Worm (Caenorhabditis elegans): ENCODE measurements around the gene ksr-1.

ksr-1 gene

DNA sequence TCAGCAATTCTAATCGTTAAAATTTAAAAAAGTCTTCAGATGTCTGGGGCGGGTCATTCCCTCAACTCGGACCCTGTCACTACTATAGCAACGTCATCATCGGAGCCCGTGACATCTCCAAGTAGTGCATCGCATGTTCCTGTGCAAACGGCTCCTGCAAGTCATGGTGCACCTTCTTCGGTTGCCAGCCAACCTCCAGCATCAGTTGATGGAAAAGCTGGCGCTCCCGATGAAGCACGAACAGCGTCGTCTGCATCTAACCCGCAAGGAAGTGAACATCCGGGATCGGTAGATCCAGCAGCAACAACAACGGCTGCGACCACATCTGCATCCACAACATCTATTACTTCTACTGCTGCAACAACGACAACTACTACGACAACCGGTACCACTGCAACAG, 19.6 kb downstream of the ksr-1 start, which contains the start of gene R09F10.3:
R09F10.3 (plus strand) TSS at position 40 of the 400 bp plus-strand sequence.
- TF ChIP-seq zip-8 (tag; optimal IDR thresholded peaks at IDR 0.05) (no peak), lsy-2 (tag; optimal IDR thresholded peaks at IDR 0.05) (no peak), nhr-12 (tag; optimal IDR thresholded peaks at IDR 0.05) (no peak), ztf-11 (tag; optimal IDR thresholded peaks at IDR 0.05) (no peak), tbx-8 (GFP tag; optimal IDR thresholded peaks at IDR 0.05) (no peak), pha-4 (tag; optimal IDR thresholded peaks at IDR 0.05) (no peak), ceh-39 (tag; optimal IDR thresholded peaks at IDR 0.05) (no peak)

ce11 chrX:8297333-8297732, 22.4 kb downstream of the ksr-1 start:
- no peak for TF ChIP-seq sem-2 (GFP tag; optimal IDR thresholded peaks at IDR 0.05)
- TF ChIP-seq M03D4.4 (tag; optimal IDR thresholded peaks at IDR 0.05): no peak
- TF ChIP-seq mls-2 (tag; optimal IDR thresholded peaks at IDR 0.05): no peak
- no peak for TF ChIP-seq sptf-1 (tag; optimal IDR thresholded peaks at IDR 0.05)
- TF ChIP-seq mab-5 (tag; optimal IDR thresholded peaks at IDR 0.05): no peak
- TF ChIP-seq ces-1 (GFP tag; optimal IDR thresholded peaks at IDR 0.05): no peak
- no peak for TF ChIP-seq tbx-8 (GFP tag; optimal IDR thresholded peaks at IDR 0.05)
- TF ChIP-seq flh-1 (GFP tag; optimal IDR thresholded peaks at IDR 0.05): no peak
- TF ChIP-seq lin-32 (GFP tag; optimal IDR thresholded peaks at IDR 0.05): no peak
- TF ChIP-seq nhr-12 (tag; optimal IDR thresholded peaks at IDR 0.05): no peak
- TF ChIP-seq cnd-1 (tag; optimal IDR thresholded peaks at IDR 0.05): no peak
- TF ChIP-seq unc-39 (tag; optimal IDR thresholded peaks at IDR 0.05): no peak
- no peak for TF ChIP-seq bed-3 (GFP tag; optimal IDR thresholded peaks at IDR 0.05)
- no peak for TF ChIP-seq blmp-1 (tag; optimal IDR thresholded peaks at IDR 0.05)
- TF ChIP-seq ztf-11 (tag; optimal IDR thresholded peaks at IDR 0.05): no peak
- TF ChIP-seq unc-62 (GFP tag; optimal IDR thresholded peaks at IDR 0.05): no peak
- TF ChIP-seq zip-8 (tag; optimal IDR thresholded peaks at IDR 0.05): no peak
- TF ChIP-seq drap-1 (GFP tag; optimal IDR thresholded peaks at IDR 0.05): no peak
- no peak for TF ChIP-seq snpc-4 (tag; optimal IDR thresholded peaks at IDR 0.05)
- TF ChIP-seq mep-1 (tag; optimal IDR thresholded peaks at IDR 0.05): no peak

DNA sequence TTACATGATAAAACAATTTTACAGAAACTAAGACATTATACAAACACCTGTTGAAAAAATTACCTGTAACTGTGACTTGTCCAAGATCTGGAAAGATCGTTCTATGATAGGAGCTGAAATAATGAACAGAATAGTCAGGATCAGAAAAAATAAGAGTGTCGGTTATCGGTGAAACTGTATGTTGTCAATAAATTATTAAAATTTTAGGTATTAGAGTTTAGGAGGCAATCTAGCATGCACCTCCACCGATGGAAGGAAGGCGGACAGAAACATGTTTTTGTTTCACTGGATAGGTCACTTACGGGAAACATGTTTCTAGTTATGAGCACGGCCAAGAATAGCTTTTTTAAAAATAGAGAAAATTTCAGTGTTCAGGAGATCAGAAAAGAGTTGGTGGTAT, 24.6 kb downstream of the ksr-1 start, which contains the start of gene ced-13:
ced-13 (minus strand) TSS at position 101 of the 400 bp plus-strand sequence.
- no peak for TF ChIP-seq bed-3 (GFP tag; optimal IDR thresholded peaks at IDR 0.05)
- TF ChIP-seq M03D4.4 (tag; optimal IDR thresholded peaks at IDR 0.05): no peak
- TF ChIP-seq mls-2 (tag; optimal IDR thresholded peaks at IDR 0.05): no peak
- no peak for TF ChIP-seq elt-3 (tag; optimal IDR thresholded peaks at IDR 0.05)
- TF ChIP-seq cnd-1 (tag; optimal IDR thresholded peaks at IDR 0.05): no peak
- TF ChIP-seq unc-120 (tag; optimal IDR thresholded peaks at IDR 0.05; ENCODE audit: poor library complexity, severe bottlenecking): no peak
- TF ChIP-seq sem-2 (GFP tag; optimal IDR thresholded peaks at IDR 0.05): no peak
- no peak for TF ChIP-seq pha-4 (tag; optimal IDR thresholded peaks at IDR 0.05)

ce11 chrX:8302299-8302698, 27.3 kb downstream of the ksr-1 start, which contains the start of gene inx-5:
TSS of gene inx-5 (minus strand) at chrX:8302399.
- TF ChIP-seq mab-5 (tag; optimal IDR thresholded peaks at IDR 0.05) (no peak), M03D4.4 (tag; optimal IDR thresholded peaks at IDR 0.05) (no peak), ceh-39 (tag; optimal IDR thresholded peaks at IDR 0.05) (no peak)

DNA sequence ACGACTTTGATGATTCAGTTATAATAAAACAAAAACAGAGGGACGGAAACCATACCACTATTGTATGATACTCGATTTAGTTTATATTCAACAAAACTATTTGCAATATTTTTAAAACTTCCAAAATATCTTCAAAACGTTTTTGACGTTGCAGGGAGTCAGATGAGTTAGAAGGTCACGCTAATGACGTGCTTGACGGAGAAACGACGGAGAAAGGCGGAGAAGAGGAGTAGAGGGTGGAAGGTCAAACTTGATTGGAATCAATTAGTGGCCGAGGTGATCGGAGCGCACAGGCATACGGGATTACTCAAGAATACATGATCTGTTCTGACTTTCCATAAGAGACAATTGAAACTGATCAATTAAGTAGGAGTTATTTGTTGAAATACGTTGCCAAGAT, 27.8 kb downstream of the ksr-1 start:
- TF ChIP-seq hlh-1 (tag; optimal IDR thresholded peaks at IDR 0.05) (no peak), pha-4 (tag; optimal IDR thresholded peaks at IDR 0.05) (no peak), elt-1 (tag; optimal IDR thresholded peaks at IDR 0.05; ENCODE audit: borderline replicate concordance, insufficient read depth) (no peak), mab-5 (tag; optimal IDR thresholded peaks at IDR 0.05) (no peak), mep-1 (tag; optimal IDR thresholded peaks at IDR 0.05) (no peak), ceh-39 (tag; optimal IDR thresholded peaks at IDR 0.05) (no peak), elt-3 (tag; optimal IDR thresholded peaks at IDR 0.05) (no peak), unc-62 (GFP tag; optimal IDR thresholded peaks at IDR 0.05) (no peak), lin-32 (GFP tag; optimal IDR thresholded peaks at IDR 0.05) (no peak), zip-8 (tag; optimal IDR thresholded peaks at IDR 0.05) (no peak), unc-120 (tag; optimal IDR thresholded peaks at IDR 0.05; ENCODE audit: poor library complexity, severe bottlenecking) (no peak), lin-13 (tag; optimal IDR thresholded peaks at IDR 0.05) (no peak), ham-2 (GFP tag; optimal IDR thresholded peaks at IDR 0.05) (no peak)

DNA sequence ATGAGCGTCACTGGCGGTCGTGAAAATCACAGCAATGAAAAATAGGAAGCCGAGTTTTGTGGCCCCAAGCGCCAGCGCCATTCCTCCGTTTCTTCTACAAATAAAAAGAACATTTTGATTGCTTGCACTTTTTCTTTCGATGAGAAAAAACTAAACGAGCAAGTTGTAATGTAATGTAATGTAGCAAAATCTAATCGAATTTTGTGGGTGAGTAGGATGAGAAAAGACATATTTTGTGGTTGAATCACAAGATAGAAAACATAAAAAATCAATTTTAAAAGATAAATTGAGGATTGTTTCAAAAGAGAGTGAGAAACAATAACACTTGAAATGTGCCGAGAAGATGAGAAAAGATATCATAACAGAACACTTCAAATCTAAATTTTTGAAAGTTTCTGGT, 32.6 kb downstream of the ksr-1 start, which contains the start of gene R09F10.5:
R09F10.5 (minus strand) TSS at position 101 of the 400 bp plus-strand sequence.
- TF ChIP-seq pha-4 (tag; optimal IDR thresholded peaks at IDR 0.05): no peak
- no peak for TF ChIP-seq mep-1 (tag; optimal IDR thresholded peaks at IDR 0.05)

Measured in whole organism, mixed stage, embryonic.